Worm (Caenorhabditis elegans) whole organism, young adult: ENCODE data around the gene nspc-1.

Experiments
- B0336.3 ChIP-seq: fragments of 200-800 bp; sonication (Bioruptor generic); IDR thresholded peaks from 2 replicates; pipeline ENCODE4 v1.3.6; 2022; ENCODE audit warnings: missing genetic modification characterization, missing compliant biosample characterization
- C17E4.6 ChIP-seq: fragments of 200-800 bp; sonication (Bioruptor generic); IDR thresholded peaks from 2 replicates; pipeline ENCODE4 v1.3.6; 2022; ENCODE audit warnings: missing genetic modification reagents, missing genetic modification characterization, missing compliant biosample characterization
- F22D6.2 ChIP-seq: sonication (generic microtip); optimal IDR thresholded peaks from 2 replicates; lab custom pipeline; 2016; ENCODE audit warnings: mild to moderate bottlenecking, missing genetic modification characterization, missing compliant biosample characterization
- F49E8.2 ChIP-seq: sonication (generic microtip); optimal IDR thresholded peaks from 3 replicates; lab custom pipeline; 2017; ENCODE audit warnings: missing genetic modification characterization, mild to moderate bottlenecking, missing compliant biosample characterization, antibody characterized with exemption, moderate library complexity; ENCODE audit not compliant: insufficient read depth
- F55B11.4 ChIP-seq: sonication (generic microtip); optimal IDR thresholded peaks from 2 replicates; lab custom pipeline; 2016; ENCODE audit warnings: missing compliant biosample characterization, missing genetic modification characterization, borderline replicate concordance; ENCODE audit not compliant: insufficient read depth
- K11D2.4 ChIP-seq: fragments of 200-800 bp; sonication (Bioruptor generic); IDR thresholded peaks from 2 replicates; pipeline ENCODE4 v1.3.6; 2022; ENCODE audit warnings: missing genetic modification reagents, missing genetic modification characterization, missing compliant biosample characterization
- Y53F4B.3 ChIP-seq: fragments of 200-800 bp; sonication (Bioruptor generic); IDR thresholded peaks from 2 replicates; pipeline ENCODE4 v1.3.6; 2022; ENCODE audit warnings: missing genetic modification reagents, missing genetic modification characterization, missing compliant biosample characterization
- Y53G8AR.9 ChIP-seq: fragments of 200-800 bp; sonication (Bioruptor generic); conservative IDR thresholded peaks from 2 replicates; pipeline ENCODE4 v1.3.6; 2022; ENCODE audit warnings: missing genetic modification reagents, missing genetic modification characterization, missing compliant biosample characterization
- Y79H2A.3 ChIP-seq: fragments of 200-800 bp; sonication (Bioruptor generic); conservative IDR thresholded peaks from 2 replicates; pipeline ENCODE4 v1.3.6; 2022; ENCODE audit warnings: missing genetic modification reagents, missing genetic modification characterization, missing compliant biosample characterization
- akir-1 ChIP-seq: fragments of 200-800 bp; sonication (Bioruptor generic); optimal IDR thresholded peaks from 2 replicates; lab custom pipeline; 2018; ENCODE audit warnings: mild to moderate bottlenecking, missing genetic modification characterization, moderate library complexity, missing compliant biosample characterization
- atf-7 ChIP-seq: sonication (generic microtip); optimal IDR thresholded peaks from 2 replicates; lab custom pipeline; 2017; ENCODE audit warnings: mild to moderate bottlenecking, missing genetic modification characterization, missing compliant biosample characterization
- attf-5 ChIP-seq: fragments of 200-800 bp; sonication (Bioruptor generic); optimal IDR thresholded peaks from 2 replicates; lab custom pipeline; 2018; ENCODE audit warnings: mild to moderate bottlenecking, missing genetic modification characterization, missing compliant biosample characterization
- bed-1 ChIP-seq: fragments of 200-800 bp; sonication (Bioruptor generic); IDR thresholded peaks from 2 replicates; pipeline ENCODE4 v1.3.6; 2022; ENCODE audit warnings: missing genetic modification reagents, missing genetic modification characterization, missing compliant biosample characterization
- ccch-3 ChIP-seq: fragments of 200-800 bp; sonication (Bioruptor generic); optimal IDR thresholded peaks from 2 replicates; lab custom pipeline; 2018; ENCODE audit warnings: mild to moderate bottlenecking, missing genetic modification characterization, missing compliant biosample characterization
- ceh-100 ChIP-seq: fragments of 200-800 bp; sonication (Bioruptor generic); IDR thresholded peaks from 2 replicates; pipeline ENCODE4 v1.3.6; 2022; ENCODE audit warnings: missing genetic modification reagents, missing genetic modification characterization, missing compliant biosample characterization
- ceh-27 ChIP-seq: fragments of 200-800 bp; sonication (Bioruptor generic); optimal IDR thresholded peaks from 2 replicates; lab custom pipeline; 2018; ENCODE audit warnings: mild to moderate bottlenecking, missing genetic modification characterization, moderate library complexity, missing compliant biosample characterization
- ceh-40 ChIP-seq: fragments of 200-800 bp; sonication (Bioruptor generic); IDR thresholded peaks from 2 replicates; pipeline ENCODE4 v1.3.6; 2022; ENCODE audit warnings: missing genetic modification characterization, missing compliant biosample characterization
- chd-7 ChIP-seq: sonication (generic microtip); optimal IDR thresholded peaks from 2 replicates; lab custom pipeline; 2016; ENCODE audit warnings: mild to moderate bottlenecking, missing genetic modification characterization, moderate library complexity, missing compliant biosample characterization
- die-1 ChIP-seq: sonication (generic microtip); optimal IDR thresholded peaks from 2 replicates; lab custom pipeline; 2016; ENCODE audit warnings: missing genotype, mild to moderate bottlenecking, missing genetic modification characterization, missing compliant biosample characterization
- dox-1 ChIP-seq: fragments of 200-800 bp; sonication (Bioruptor generic); IDR thresholded peaks from 2 replicates; pipeline ENCODE4 v1.3.6; 2022; ENCODE audit warnings: missing genetic modification reagents, missing genetic modification characterization, missing compliant biosample characterization
- ets-4 ChIP-seq: fragments of 200-800 bp; sonication (Bioruptor generic); optimal IDR thresholded peaks from 2 replicates; lab custom pipeline; 2018; ENCODE audit warnings: mild to moderate bottlenecking, missing genetic modification characterization, missing compliant biosample characterization
- gei-17 ChIP-seq: fragments of 200-800 bp; sonication (Bioruptor generic); optimal IDR thresholded peaks from 2 replicates; lab custom pipeline; 2018; ENCODE audit warnings: mild to moderate bottlenecking, missing genetic modification characterization, missing compliant biosample characterization
- hmg-1.2 ChIP-seq: fragments of 200-800 bp; sonication (Bioruptor generic); IDR thresholded peaks from 2 replicates; pipeline ENCODE4 v1.3.6; 2022; ENCODE audit warnings: missing genetic modification reagents, missing genetic modification characterization, missing compliant biosample characterization
- hrde-1 ChIP-seq: sonication (generic microtip); optimal IDR thresholded peaks from 2 replicates; lab custom pipeline; 2016; ENCODE audit warnings: missing genetic modification characterization, mild to moderate bottlenecking, missing compliant biosample characterization, moderate library complexity, missing genotype, missing genetic modification reagents, borderline replicate concordance
- lag-1 ChIP-seq: fragments of 200-800 bp; sonication (Bioruptor generic); IDR thresholded peaks from 2 replicates; pipeline ENCODE4 v1.3.6; 2022; ENCODE audit warnings: missing genetic modification reagents, missing genetic modification characterization, missing compliant biosample characterization
- lin-26 ChIP-seq: fragments of 200-800 bp; sonication (Bioruptor generic); IDR thresholded peaks from 2 replicates; pipeline ENCODE4 v1.3.6; 2022; ENCODE audit warnings: missing genetic modification reagents, missing genetic modification characterization, missing compliant biosample characterization
- lin-40 ChIP-seq: sonication (generic microtip); optimal IDR thresholded peaks from 2 replicates; lab custom pipeline; 2016; ENCODE audit warnings: missing genetic modification characterization, mild to moderate bottlenecking, missing compliant biosample characterization, missing genotype, missing genetic modification reagents
- madf-10 ChIP-seq: sonication (generic microtip); optimal IDR thresholded peaks from 2 replicates; lab custom pipeline; 2016; ENCODE audit warnings: mild to moderate bottlenecking, missing genetic modification characterization, missing compliant biosample characterization
- madf-6 ChIP-seq: fragments of 200-800 bp; sonication (Bioruptor generic); IDR thresholded peaks from 2 replicates; pipeline ENCODE4 v1.3.6; 2022; ENCODE audit warnings: missing genetic modification reagents, missing genetic modification characterization, missing compliant biosample characterization
- mcd-1 ChIP-seq: fragments of 200-800 bp; sonication (Bioruptor generic); IDR thresholded peaks from 2 replicates; pipeline ENCODE4 v1.3.6; 2022; ENCODE audit warnings: missing genetic modification reagents, missing genetic modification characterization, missing compliant biosample characterization
- mel-28 ChIP-seq: sonication (generic microtip); optimal IDR thresholded peaks from 2 replicates; lab custom pipeline; 2016; ENCODE audit warnings: borderline replicate concordance, mild to moderate bottlenecking, missing genetic modification characterization, missing compliant biosample characterization
- nfyb-1 ChIP-seq: fragments of 200-800 bp; sonication (Bioruptor generic); IDR thresholded peaks from 2 replicates; pipeline ENCODE4 v1.3.6; 2022; ENCODE audit warnings: missing genetic modification reagents, missing genetic modification characterization, missing compliant biosample characterization
- nhr-179 ChIP-seq: sonication (generic microtip); optimal IDR thresholded peaks from 2 replicates; lab custom pipeline; 2016; ENCODE audit warnings: mild to moderate bottlenecking, missing genetic modification characterization, missing compliant biosample characterization
- nhr-80 ChIP-seq: sonication (generic microtip); optimal IDR thresholded peaks from 2 replicates; lab custom pipeline; 2016; ENCODE audit warnings: missing genetic modification characterization, missing compliant biosample characterization
- pha-4 ChIP-seq: fragments of 150-350 bp; sonication (generic microtip); optimal IDR thresholded peaks from 2 replicates; lab custom pipeline; 2014; ENCODE audit warnings: missing biosample characterization, missing genetic modification reagents, missing genetic modification characterization
- rec-8 ChIP-seq, 2 experiments: sonication (generic microtip); optimal IDR thresholded peaks; 2 replicates each; lab custom pipeline; 2016; ENCODE audit warnings: mild to moderate bottlenecking in 2 of 2, missing genetic modification characterization in 2 of 2, missing genetic modification reagents in 2 of 2, missing genotype in 2 of 2, missing biosample characterization in 1 of 2, missing compliant biosample characterization in 1 of 2, moderate library complexity in 1 of 2
- snpc-3.4 ChIP-seq: sonication (generic microtip); optimal IDR thresholded peaks from 2 replicates; lab custom pipeline; 2017; ENCODE audit warnings: missing genetic modification characterization, mild to moderate bottlenecking, missing compliant biosample characterization, antibody characterized with exemption, moderate library complexity, missing genotype, missing genetic modification reagents
- somi-1 ChIP-seq: fragments of 200-800 bp; sonication (Bioruptor generic); optimal IDR thresholded peaks from 2 replicates; lab custom pipeline; 2018; ENCODE audit warnings: mild to moderate bottlenecking, missing genetic modification characterization, missing compliant biosample characterization
- sptf-2 ChIP-seq: fragments of 200-800 bp; sonication (Bioruptor generic); optimal IDR thresholded peaks from 2 replicates; lab custom pipeline; 2018; ENCODE audit warnings: mild to moderate bottlenecking, missing genetic modification characterization, missing compliant biosample characterization
- tbp1 ChIP-seq: fragments of 200-800 bp; sonication (Bioruptor generic); optimal IDR thresholded peaks from 2 replicates; lab custom pipeline; 2018; ENCODE audit warnings: mild to moderate bottlenecking, missing genetic modification characterization, missing compliant biosample characterization
- tbx-9 ChIP-seq: sonication (generic microtip); optimal IDR thresholded peaks from 2 replicates; lab custom pipeline; 2016; ENCODE audit warnings: borderline replicate concordance, missing genetic modification characterization, inconsistent platforms, missing compliant biosample characterization
- unc-130 ChIP-seq: sonication (generic microtip); optimal IDR thresholded peaks from 2 replicates; lab custom pipeline; 2016; ENCODE audit warnings: missing genetic modification reagents, missing genetic modification characterization, missing compliant biosample characterization
- unc-62 ChIP-seq: fragments of 150-350 bp; optimal IDR thresholded peaks from 2 replicates; lab custom pipeline; 2014; ENCODE audit warnings: missing biosample characterization, missing genetic modification reagents, missing genetic modification characterization
- zfh-2 ChIP-seq: fragments of 200-800 bp; sonication (Bioruptor generic); conservative IDR thresholded peaks from 2 replicates; pipeline ENCODE4 v1.3.6; 2022; ENCODE audit warnings: missing genetic modification reagents, missing genetic modification characterization, missing compliant biosample characterization
- ztf-18 ChIP-seq: sonication (generic microtip); optimal IDR thresholded peaks from 2 replicates; lab custom pipeline; 2016; ENCODE audit warnings: missing genotype, mild to moderate bottlenecking, missing genetic modification characterization, missing compliant biosample characterization
- ztf-22 ChIP-seq: fragments of 200-800 bp; sonication (Bioruptor generic); optimal IDR thresholded peaks from 2 replicates; lab custom pipeline; 2018; ENCODE audit warnings: mild to moderate bottlenecking, missing genetic modification characterization, moderate library complexity, missing compliant biosample characterization
- ztf-26 ChIP-seq: sonication (generic microtip); optimal IDR thresholded peaks from 2 replicates; lab custom pipeline; 2017; ENCODE audit warnings: missing genetic modification characterization, missing compliant biosample characterization
- ztf-28 ChIP-seq: fragments of 200-800 bp; sonication (Bioruptor generic); IDR thresholded peaks from 2 replicates; pipeline ENCODE4 v1.3.6; 2022; ENCODE audit warnings: missing genetic modification reagents, missing genetic modification characterization, missing compliant biosample characterization

nspc-1 gene

DNA sequence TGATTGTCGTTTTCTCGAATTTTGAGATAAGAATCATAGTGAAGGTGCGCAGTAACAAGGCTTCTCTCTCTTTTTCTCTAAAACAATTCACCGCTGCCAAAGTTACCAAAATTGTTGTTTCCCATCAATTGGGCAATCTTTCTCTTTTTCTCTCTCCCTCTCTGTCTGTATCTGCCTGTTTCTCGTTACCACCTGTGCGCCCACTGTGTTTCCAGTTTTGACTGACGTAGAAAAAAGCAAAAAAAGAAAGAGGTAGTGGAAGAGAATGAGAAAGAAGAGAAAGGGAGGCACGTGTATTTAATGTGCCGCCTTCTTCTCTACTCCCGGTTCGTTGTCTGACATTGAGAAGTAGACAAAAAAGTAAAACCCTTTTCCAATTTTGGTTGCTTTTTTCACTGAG, 15.2 kb upstream of the nspc-1 start:
- TF ChIP-seq ceh-40: no peak
- TF ChIP-seq nhr-80 (tag; lab: Kevin White, UChicago): peak; percentile 85
- no peak for TF ChIP-seq Y53F4B.3 (GFP tag; lab: Robert Waterston, UW)
- TF ChIP-seq nfyb-1 (GFP tag; lab: Robert Waterston, UW): 0 out of 2 replicates have a peak, but pooled peaks have one; percentile 60
- TF ChIP-seq bed-1 (GFP tag; lab: Robert Waterston, UW): no peak
- TF ChIP-seq mel-28 (tag; lab: Kevin White, UChicago): no peak
- TF ChIP-seq F22D6.2 (tag; lab: Kevin White, UChicago): peak; percentile 69
- TF ChIP-seq ets-4 (GFP tag; lab: Kevin White, UChicago): no peak
- peak; percentile 31 for TF ChIP-seq chd-7 (tag; lab: Kevin White, UChicago)
- TF ChIP-seq hrde-1 (tag; lab: Kevin White, UChicago): no peak
- TF ChIP-seq unc-62: peak; percentile 6
- TF ChIP-seq zfh-2 (GFP tag; lab: Robert Waterston, UW): 0 out of 2 replicates have a peak, but pooled peaks have one; percentile 21
- TF ChIP-seq gei-17 (GFP tag; lab: Kevin White, UChicago): peak; percentile 29
- TF ChIP-seq C17E4.6: no peak
- peak; percentile 38 for TF ChIP-seq ceh-27 (GFP tag; lab: Kevin White, UChicago)
- TF ChIP-seq pha-4 (tag; lab: Kevin White, UChicago): no peak
- TF ChIP-seq hmg-1.2 (GFP tag; lab: Robert Waterston, UW): peak; percentile 40; the same call in 1 of the 2 replicates
- peak; percentile 1 for TF ChIP-seq madf-10 (tag; lab: Kevin White, UChicago)
- peak; percentile 38; the same call in 1 of the 2 replicates for TF ChIP-seq lin-26 (GFP tag; lab: Robert Waterston, UW)
- peak; percentile 45 for TF ChIP-seq atf-7 (tag; lab: Kevin White, UChicago)
- 0 out of 2 replicates have a peak, but pooled peaks have one; percentile 25 for TF ChIP-seq B0336.3 (GFP tag; lab: Robert Waterston, UW)
- peak; percentile 17 for TF ChIP-seq tbp1 (GFP tag; lab: Kevin White, UChicago)
- TF ChIP-seq dox-1 (GFP tag; lab: Robert Waterston, UW): peak; percentile 38; the same call in 1 of the 2 replicates
- TF ChIP-seq lin-40: peak; percentile 86
- no peak for TF ChIP-seq akir-1 (GFP tag; lab: Kevin White, UChicago)
- TF ChIP-seq Y79H2A.3 (GFP tag; lab: Robert Waterston, UW): no peak
- TF ChIP-seq ztf-28 (GFP tag; lab: Robert Waterston, UW): no peak
- TF ChIP-seq ztf-26 (tag; lab: Kevin White, UChicago): peak; percentile 54
- no peak for TF ChIP-seq rec-8 (tag; optimal IDR thresholded peaks at IDR 0.05; lab: Kevin White, UChicago)
- TF ChIP-seq die-1 (tag; lab: Kevin White, UChicago): peak; percentile 26
- peak; percentile 14 for TF ChIP-seq snpc-3.4
- TF ChIP-seq F49E8.2 (tag; lab: Kevin White, UChicago): no peak
- TF ChIP-seq unc-130 (GFP tag; lab: Kevin White, UChicago): no peak
- peak; percentile 32 for TF ChIP-seq ztf-18 (tag; lab: Kevin White, UChicago)
- peak; percentile 27 for TF ChIP-seq sptf-2 (GFP tag; lab: Kevin White, UChicago)
- no peak for TF ChIP-seq madf-6 (GFP tag; lab: Robert Waterston, UW)
- no peak for TF ChIP-seq ceh-100
- peak; percentile 16 for TF ChIP-seq ztf-22 (GFP tag; lab: Kevin White, UChicago)
- TF ChIP-seq nhr-179: no peak
- peak; percentile 30; the same call in 1 of the 2 replicates for TF ChIP-seq mcd-1
- TF ChIP-seq attf-5 (GFP tag; lab: Kevin White, UChicago): peak; percentile 46
- peak; percentile 79 for TF ChIP-seq somi-1 (GFP tag; lab: Kevin White, UChicago)
- TF ChIP-seq F55B11.4 (tag; lab: Kevin White, UChicago): no peak
- TF ChIP-seq lag-1 (GFP tag; lab: Robert Waterston, UW): no peak
- TF ChIP-seq ccch-3 (GFP tag; lab: Kevin White, UChicago): no peak
- TF ChIP-seq tbx-9: no peak
- 0 out of 2 replicates have a peak, but pooled peaks have one; percentile 40 for TF ChIP-seq K11D2.4 (GFP tag; lab: Robert Waterston, UW)
- no peak for TF ChIP-seq Y53G8AR.9
